Fruit fly (Drosophila melanogaster) whole organism, pupa: ENCODE measurements around the gene CG46513.
"Not testable (repeated sequence)": the region's sequence is repeated elsewhere in the genome, so short reads cannot be mapped to it uniquely, and the experiment has no call there.

Source experiments
- CG17806 ChIP-seq: fragments of 200-800 bp; sonication (Bioruptor generic); optimal IDR thresholded peaks from 2 replicates; lab custom pipeline; 2018; ENCODE audit warnings: missing biosample characterization, mild to moderate bottlenecking, missing genetic modification characterization, moderate library complexity
- EcR ChIP-seq: fragments of 200-800 bp; sonication (Bioruptor generic); optimal IDR thresholded peaks from 3 replicates; lab custom pipeline; 2019; ENCODE audit warnings: missing biosample characterization, missing genetic modification characterization, mild to moderate bottlenecking, moderate library complexity, missing genetic modification reagents

DNA sequence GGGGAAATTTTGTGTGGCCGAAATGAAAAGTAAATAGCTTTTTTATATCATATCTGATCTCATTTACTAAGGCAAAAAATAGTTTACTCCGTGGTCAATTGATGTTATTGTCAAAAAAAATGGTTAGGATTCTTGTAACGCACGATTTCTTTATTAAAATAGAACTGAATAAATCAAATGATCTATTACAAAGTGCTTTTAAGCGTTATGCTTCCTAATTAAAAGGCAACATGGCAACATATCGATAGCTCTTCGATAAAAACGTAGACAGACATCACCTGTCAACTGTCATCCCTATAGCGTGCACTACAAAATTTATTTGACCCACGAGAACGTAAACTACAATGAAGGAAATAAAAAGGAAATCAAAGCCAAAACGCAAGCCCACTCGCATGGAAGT is 20.0 kb downstream of the CG46513 start, which contains the start of gene CG46516:
- TF ChIP-seq EcR (GFP tag; lab: Kevin White, UChicago); CG17806 (tag; lab: Kevin White, UChicago): not testable (repeated sequence)
